Fruit fly (Drosophila melanogaster): ENCODE data around the gene CG31808.

Gene CG31808

dm6 chr2L:16656692-16657109 is 59.3 kb downstream of the CG31808 start:
- TF ChIP-seq Eip93F (GFP tag; optimal IDR thresholded peaks at IDR 0.05) (no peak), CG6854 (GFP tag; optimal IDR thresholded peaks at IDR 0.05) (no peak), CG8119 (GFP tag; IDR thresholded peaks at IDR 0.05) (peak; percentile 49; the same call in 1 of the 3 replicates), dac (GFP tag; optimal IDR thresholded peaks at IDR 0.05) (no peak), ss (GFP tag; optimal IDR thresholded peaks at IDR 0.05) (no peak), CG3919 (GFP tag; optimal IDR thresholded peaks at IDR 0.05) (no peak), Eip75B (GFP tag; optimal IDR thresholded peaks at IDR 0.05) (no peak), acj6 (GFP tag; optimal IDR thresholded peaks at IDR 0.05) (no peak), lz (GFP tag; optimal IDR thresholded peaks at IDR 0.05) (peak; percentile 63), Hr38 (GFP tag; optimal IDR thresholded peaks at IDR 0.05) (no peak), eg (GFP tag; IDR thresholded peaks at IDR 0.05) (peak; percentile 74), fd59A (GFP tag; optimal IDR thresholded peaks at IDR 0.05) (no peak), CG34406 (GFP tag; optimal IDR thresholded peaks at IDR 0.05) (peak; percentile 51), Lpt (GFP tag; optimal IDR thresholded peaks at IDR 0.05) (no peak), Ets21C (GFP tag; optimal IDR thresholded peaks at IDR 0.05) (peak; percentile 28), OdsH (GFP tag; optimal IDR thresholded peaks at IDR 0.05) (no peak), CG1621 (tag; optimal IDR thresholded peaks at IDR 0.05) (no peak), Ets96B (tag; optimal IDR thresholded peaks at IDR 0.05) (peak; percentile 48), Sox15 (GFP tag; optimal IDR thresholded peaks at IDR 0.05) (peak; percentile 17), CG6163 (GFP tag; IDR thresholded peaks at IDR 0.05) (0 out of 3 replicates have a peak, but pooled peaks have one; percentile 23), esn (GFP tag; optimal IDR thresholded peaks at IDR 0.05) (peak; percentile 73), CG10669 (GFP tag; optimal IDR thresholded peaks at IDR 0.05) (no peak), topi (GFP tag; optimal IDR thresholded peaks at IDR 0.05) (peak; percentile 67), CG16779 (tag; optimal IDR thresholded peaks at IDR 0.05) (no peak), CG4318 (GFP tag; optimal IDR thresholded peaks at IDR 0.05) (no peak), Sox14 (GFP tag; optimal IDR thresholded peaks at IDR 0.05) (peak; percentile 67), CG32006 (GFP tag; optimal IDR thresholded peaks at IDR 0.05) (no peak), Smox (GFP tag; optimal IDR thresholded peaks at IDR 0.05) (no peak), CG8632 (GFP tag; optimal IDR thresholded peaks at IDR 0.05) (peak; percentile 24), CG6276 (GFP tag; optimal IDR thresholded peaks at IDR 0.05) (no peak), achi (GFP tag; optimal IDR thresholded peaks at IDR 0.05) (peak; percentile 23), cyc (GFP tag; optimal IDR thresholded peaks at IDR 0.05) (peak; percentile 55), Met (GFP tag; optimal IDR thresholded peaks at IDR 0.05) (peak; percentile 66), dsx (GFP tag; optimal IDR thresholded peaks at IDR 0.05; ENCODE audit: poor library complexity, severe bottlenecking) (peak; percentile 61), svp (GFP tag) (peak; percentile 88), fkh (GFP tag; optimal IDR thresholded peaks at IDR 0.05) (no peak), CG9139 (GFP tag; optimal IDR thresholded peaks at IDR 0.05) (no peak), net (GFP tag; optimal IDR thresholded peaks at IDR 0.05) (no peak), CG6792 (GFP tag; optimal IDR thresholded peaks at IDR 0.05) (peak; percentile 30), CG31627 (GFP tag; optimal IDR thresholded peaks at IDR 0.05) (peak; percentile 62), Blimp-1 (GFP tag; optimal IDR thresholded peaks at IDR 0.05) (no peak), CG11902 (GFP tag; optimal IDR thresholded peaks at IDR 0.05) (no peak), CG11294 (GFP tag; IDR thresholded peaks at IDR 0.05) (peak; percentile 22; the same call in 1 of the 2 replicates), Hr4 (GFP tag; optimal IDR thresholded peaks at IDR 0.05) (peak; percentile 57), spab (GFP tag; optimal IDR thresholded peaks at IDR 0.05) (no peak), pdm3 (GFP tag; optimal IDR thresholded peaks at IDR 0.05) (peak; percentile 55), Eip78C (GFP tag) (peak; percentile 73), vri (GFP tag; optimal IDR thresholded peaks at IDR 0.05) (no peak), CG7368 (GFP tag; optimal IDR thresholded peaks at IDR 0.05) (no peak), CG3032 (tag; optimal IDR thresholded peaks at IDR 0.05) (peak; percentile 49), Hr39 (GFP tag; optimal IDR thresholded peaks at IDR 0.05) (peak; percentile 51), Gug (GFP tag; IDR thresholded peaks at IDR 0.05) (no peak), CG15336 (GFP tag; IDR thresholded peaks at IDR 0.05) (peak; percentile 38; the same call in 1 of the 2 replicates)
